Fruit fly (Drosophila melanogaster) whole organism, adult: ENCODE results near the gene CG7382.

ENCODE experiments used
- CG11617 ChIP-seq: fragments of 200-800 bp; sonication (Bioruptor generic); optimal IDR thresholded peaks from 2 replicates; lab custom pipeline; 2017; ENCODE audit warnings: mild to moderate bottlenecking, missing biosample characterization, missing genetic modification reagents, missing genetic modification characterization
- CG12768 ChIP-seq: fragments of 200-800 bp; sonication (Bioruptor generic); optimal IDR thresholded peaks from 2 replicates; lab custom pipeline; 2017; ENCODE audit warnings: missing biosample characterization, missing genetic modification characterization, mild to moderate bottlenecking, moderate library complexity, missing genetic modification reagents
- CG14711 ChIP-seq: fragments of 200-800 bp; sonication (Bioruptor generic); optimal IDR thresholded peaks from 2 replicates; lab custom pipeline; 2018; ENCODE audit warnings: missing biosample characterization, mild to moderate bottlenecking, missing genetic modification characterization, moderate library complexity
- CG1620 ChIP-seq: fragments of 200-800 bp; sonication (Bioruptor generic); optimal IDR thresholded peaks from 2 replicates; lab custom pipeline; 2016; ENCODE audit warnings: missing biosample characterization, missing genetic modification characterization
- CG33017 ChIP-seq: fragments of 200-800 bp; sonication (Bioruptor generic); optimal IDR thresholded peaks from 2 replicates; lab custom pipeline; 2018; ENCODE audit warnings: missing biosample characterization, mild to moderate bottlenecking, missing genetic modification characterization, moderate library complexity
- CG5204 ChIP-seq: fragments of 200-800 bp; sonication (Bioruptor generic); optimal IDR thresholded peaks from 2 replicates; lab custom pipeline; 2016; ENCODE audit warnings: missing biosample characterization, missing genetic modification characterization
- CG7045 ChIP-seq: fragments of 200-800 bp; sonication (Bioruptor generic); optimal IDR thresholded peaks from 2 replicates; lab custom pipeline; 2017; ENCODE audit warnings: missing biosample characterization, mild to moderate bottlenecking, missing genetic modification characterization
- CG7101 ChIP-seq: fragments of 200-800 bp; sonication (Bioruptor generic); optimal IDR thresholded peaks from 2 replicates; lab custom pipeline; 2018; ENCODE audit warnings: missing biosample characterization, mild to moderate bottlenecking, missing genetic modification characterization, moderate library complexity
- Clk ChIP-seq: fragments of 200-800 bp; sonication (Bioruptor generic); optimal IDR thresholded peaks from 2 replicates; lab custom pipeline; 2017; ENCODE audit warnings: missing biosample characterization, missing genetic modification characterization
- Crg-1 ChIP-seq: fragments of 200-800 bp; sonication (Bioruptor generic); optimal IDR thresholded peaks from 2 replicates; lab custom pipeline; 2016; ENCODE audit warnings: missing biosample characterization, missing genetic modification characterization
- Hr96 ChIP-seq: fragments of 200-800 bp; sonication (Bioruptor generic); optimal IDR thresholded peaks from 2 replicates; lab custom pipeline; 2016; ENCODE audit warnings: missing biosample characterization, missing genetic modification characterization
- Mnt ChIP-seq: fragments of 200-800 bp; sonication (Bioruptor generic); optimal IDR thresholded peaks from 2 replicates; lab custom pipeline; 2016; ENCODE audit warnings: missing biosample characterization, mild to moderate bottlenecking, missing genetic modification characterization
- bab1 ChIP-seq: fragments of 200-800 bp; sonication (Bioruptor generic); optimal IDR thresholded peaks from 3 replicates; lab custom pipeline; 2019; ENCODE audit warnings: missing biosample characterization, mild to moderate bottlenecking, missing genetic modification characterization, moderate library complexity
- cic ChIP-seq: fragments of 200-800 bp; sonication (Bioruptor generic); optimal IDR thresholded peaks from 2 replicates; lab custom pipeline; 2017; ENCODE audit warnings: missing biosample characterization, mild to moderate bottlenecking, missing genetic modification characterization, moderate library complexity
- cnc ChIP-seq, 2 experiments: fragments of >200 bp; optimal IDR thresholded peaks; 2 replicates each; lab custom pipeline; 2017
- kay ChIP-seq: fragments of 200-800 bp; sonication (Bioruptor generic); peaks from one replicate; lab custom pipeline; 2016; ENCODE audit warnings: missing biosample characterization, missing genetic modification characterization, borderline replicate concordance
- ovo ChIP-seq: fragments of 200-800 bp; sonication (Bioruptor generic); optimal IDR thresholded peaks from 2 replicates; lab custom pipeline; 2016; ENCODE audit warnings: missing biosample characterization, missing genetic modification characterization
- pad ChIP-seq: fragments of 200-800 bp; sonication (Bioruptor generic); optimal IDR thresholded peaks from 3 replicates; lab custom pipeline; 2017; ENCODE audit warnings: missing biosample characterization, missing genetic modification characterization, mild to moderate bottlenecking, moderate library complexity, missing genetic modification reagents
- tj ChIP-seq: fragments of 200-800 bp; sonication (Bioruptor generic); optimal IDR thresholded peaks from 3 replicates; lab custom pipeline; 2017; ENCODE audit warnings: missing biosample characterization, mild to moderate bottlenecking, missing genetic modification characterization, moderate library complexity
- toe ChIP-seq: fragments of 200-800 bp; sonication (Bioruptor generic); optimal IDR thresholded peaks from 2 replicates; lab custom pipeline; 2016; ENCODE audit warnings: missing biosample characterization, missing genetic modification characterization

Gene CG7382

dm6 chr2L:5526738-5527137 lies 7.0 kb upstream of the CG7382 start, which contains the start of gene Cox11:
Cox11 (plus strand) TSS chr2L:5526957.
- TF ChIP-seq CG33017, result no peak
- TF ChIP-seq kay, result no peak
- TF ChIP-seq CG7045 (GFP tag; lab: Kevin White, UChicago), result no peak
- TF ChIP-seq Crg-1 (GFP tag; lab: Kevin White, UChicago), result no peak
- TF ChIP-seq CG1620, result no peak
- no peak for TF ChIP-seq tj

- TF ChIP-seq tj (no peak), cic (GFP tag; lab: Kevin White, UChicago) (no peak), Hr96 (GFP tag; lab: Kevin White, UChicago) (no peak), bab1 (GFP tag; lab: Kevin White, UChicago) (peak; percentile 6)
These were observed 6.0 kb upstream of the CG7382 start, which contains the start of gene Cap-D3 for dm6 chr2L:5525723-5526122. Cap-D3 (plus strand) TSS chr2L:5525905.

dm6 chr2L:5523848-5524473 lies 4.3 kb upstream of the CG7382 start, which contains the start of the genes Vps52 and Elp4:
Vps52 (minus strand) TSS chr2L:5523898.
Elp4 (plus strand) TSS chr2L:5524139.
- TF ChIP-seq CG12768 (GFP tag; lab: Kevin White, UChicago), result peak; percentile 77
- no peak for TF ChIP-seq toe (GFP tag; lab: Kevin White, UChicago)
- no peak for TF ChIP-seq cic (GFP tag; lab: Kevin White, UChicago)
- TF ChIP-seq CG5204 (GFP tag; lab: Kevin White, UChicago), result no peak
- peak; percentile 78 for TF ChIP-seq CG14711 (tag; lab: Kevin White, UChicago)
- TF ChIP-seq tj, result peak; percentile 61
- peak; percentile 59 for TF ChIP-seq bab1 (GFP tag; lab: Kevin White, UChicago)
- peak; percentile 79 for TF ChIP-seq CG1620
- TF ChIP-seq pad, result peak; percentile 64
- peak; percentile 37 for TF ChIP-seq CG33017
- peak; percentile 83 for TF ChIP-seq CG7101 (tag; lab: Kevin White, UChicago)
- peak; percentile 14 for TF ChIP-seq ovo (GFP tag; lab: Kevin White, UChicago)
- TF ChIP-seq Mnt, result peak; percentile 48
- TF ChIP-seq CG7045 (GFP tag; lab: Kevin White, UChicago), result peak; percentile 80
- TF ChIP-seq Hr96 (GFP tag; lab: Kevin White, UChicago), result no peak
- TF ChIP-seq CG11617 (GFP tag; lab: Kevin White, UChicago), result peak; percentile 87
- peak; percentile 31 for TF ChIP-seq Crg-1 (GFP tag; lab: Kevin White, UChicago)
- TF ChIP-seq Clk, result peak; percentile 76
- no peak for TF ChIP-seq cnc (optimal IDR thresholded peaks at IDR 0.05; lab: Kevin White, UChicago)
- no peak for TF ChIP-seq kay

dm6 chr2L:5520757-5521156 lies 1.1 kb upstream of the CG7382 start:
- no peak for TF ChIP-seq CG1620
- TF ChIP-seq cic (GFP tag; lab: Kevin White, UChicago), result no peak
- TF ChIP-seq CG11617 (GFP tag; lab: Kevin White, UChicago), result no peak
- no peak for TF ChIP-seq Mnt
- no peak for TF ChIP-seq CG33017
- no peak for TF ChIP-seq pad

dm6 chr2L:5517393-5517792 lies 2.3 kb downstream of the CG7382 start, which contains the start of gene CG14020:
CG14020 (plus strand) TSS chr2L:5517737.
- TF ChIP-seq Clk (no peak), toe (GFP tag; lab: Kevin White, UChicago) (no peak), Crg-1 (GFP tag; lab: Kevin White, UChicago) (no peak), cic (GFP tag; lab: Kevin White, UChicago) (no peak), Hr96 (GFP tag; lab: Kevin White, UChicago) (no peak), ovo (GFP tag; lab: Kevin White, UChicago) (no peak), Mnt (no peak)

dm6 chr2L:5514946-5515345 lies 4.8 kb downstream of the CG7382 start:
- TF ChIP-seq CG7045 (GFP tag; lab: Kevin White, UChicago) (no peak), cic (GFP tag; lab: Kevin White, UChicago) (no peak), CG5204 (GFP tag; lab: Kevin White, UChicago) (no peak), Hr96 (GFP tag; lab: Kevin White, UChicago) (no peak), ovo (GFP tag; lab: Kevin White, UChicago) (no peak), Clk (no peak), Crg-1 (GFP tag; lab: Kevin White, UChicago) (no peak), toe (GFP tag; lab: Kevin White, UChicago) (no peak), CG12768 (GFP tag; lab: Kevin White, UChicago) (no peak), CG7101 (tag; lab: Kevin White, UChicago) (no peak), CG33017 (no peak), Mnt (no peak), CG1620 (no peak)

- no peak for TF ChIP-seq CG12768 (GFP tag; lab: Kevin White, UChicago)
These were observed 11.8 kb downstream of the CG7382 start for dm6 chr2L:5507823-5508438.
